Worm (Caenorhabditis elegans) whole organism, L1 larva: ENCODE data around the gene F41E6.5.

ENCODE experiments used
- aha-1 ChIP-seq: fragments of 150-350 bp; optimal IDR thresholded peaks from 2 replicates; lab custom pipeline; 2014; ENCODE audit warnings: missing biosample characterization, missing genetic modification characterization
- ceh-82 ChIP-seq, 3 experiments: fragments of 150-350 bp in 1 of 3; sonication (generic microtip) in 2 of 3; optimal IDR thresholded peaks; 2 replicates each; lab custom pipeline; 2014 to 2017; ENCODE audit warnings: missing biosample characterization in 3 of 3, missing genetic modification characterization in 3 of 3
- elt-3 ChIP-seq, 6 experiments: fragments of 150-350 bp in 1 of 6; sonication (generic microtip); optimal IDR thresholded peaks; 2 replicates each; lab custom pipeline; 2017 to 2018; ENCODE audit warnings: missing biosample characterization in 6 of 6, missing genetic modification characterization in 6 of 6, inconsistent platforms in 1 of 6
- fkh-10 ChIP-seq: sonication (generic microtip); optimal IDR thresholded peaks from 2 replicates; lab custom pipeline; 2017; ENCODE audit warnings: missing biosample characterization, missing genetic modification reagents, missing genetic modification characterization
- grh-1 ChIP-seq: fragments of 200-800 bp; sonication (Bioruptor generic); IDR thresholded peaks from 2 replicates; pipeline ENCODE4 v1.3.6; 2022; ENCODE audit warnings: missing genetic modification reagents, missing genetic modification characterization, missing compliant biosample characterization
- hlh-4 ChIP-seq: sonication (generic microtip); optimal IDR thresholded peaks from 2 replicates; lab custom pipeline; 2016; ENCODE audit warnings: mild to moderate bottlenecking, missing genetic modification characterization, missing compliant biosample characterization
- lsy-2 ChIP-seq, 2 experiments: fragments of 150-350 bp; optimal IDR thresholded peaks; 2 replicates each; lab custom pipeline; 2014; ENCODE audit warnings: missing biosample characterization in 2 of 2, missing genetic modification characterization in 2 of 2
- nhr-11 ChIP-seq: fragments of 150-350 bp; optimal IDR thresholded peaks from 2 replicates; lab custom pipeline; 2014; ENCODE audit warnings: missing biosample characterization, missing genetic modification characterization
- nhr-237 ChIP-seq: fragments of 150-350 bp; optimal IDR thresholded peaks from 2 replicates; lab custom pipeline; 2014; ENCODE audit warnings: missing biosample characterization, missing genetic modification characterization
- nhr-28 ChIP-seq: fragments of 150-350 bp; optimal IDR thresholded peaks from 2 replicates; lab custom pipeline; 2014; ENCODE audit warnings: missing biosample characterization, missing genetic modification characterization
- snpc-4 ChIP-seq: fragments of 150-350 bp; optimal IDR thresholded peaks from 2 replicates; lab custom pipeline; 2014; ENCODE audit warnings: missing biosample characterization, missing genetic modification characterization
- sptf-1 ChIP-seq: fragments of 150-350 bp; optimal IDR thresholded peaks from 2 replicates; lab custom pipeline; 2014; ENCODE audit warnings: missing biosample characterization, missing genetic modification characterization
- zag-1 ChIP-seq: fragments of 150-350 bp; optimal IDR thresholded peaks from 2 replicates; lab custom pipeline; 2014; ENCODE audit warnings: missing biosample characterization, missing genetic modification characterization
- ztf-4 ChIP-seq: fragments of 150-350 bp; optimal IDR thresholded peaks from 2 replicates; lab custom pipeline; 2014; ENCODE audit warnings: missing biosample characterization, missing genetic modification characterization

DNA sequence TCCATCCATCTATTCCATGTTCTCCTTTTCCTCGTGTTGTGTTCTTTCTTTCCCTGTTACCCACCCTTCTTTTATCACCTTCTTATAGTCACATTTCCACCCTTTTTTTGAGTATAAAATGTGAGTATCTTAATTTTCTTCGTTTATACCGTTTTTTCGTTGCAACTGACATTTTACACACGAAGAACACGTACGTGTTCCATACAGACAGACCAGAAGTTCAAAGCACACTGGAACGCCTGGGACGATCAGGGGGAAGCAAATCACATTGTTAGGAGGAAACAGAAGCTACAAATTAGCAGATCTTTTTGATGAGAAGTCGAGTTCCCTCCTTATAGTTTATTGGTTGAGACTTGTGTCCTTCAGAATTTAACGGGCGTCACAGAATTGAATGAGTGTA lies 12.4 kb downstream of the F41E6.5 start:
- no peak for TF ChIP-seq grh-1 (GFP tag; lab: Robert Waterston, UW)
- no peak for TF ChIP-seq snpc-4 (tag; lab: Kevin White, UChicago)
- no peak for TF ChIP-seq nhr-28 (tag; lab: Kevin White, UChicago)
- no peak for TF ChIP-seq lsy-2 (tag; optimal IDR thresholded peaks at IDR 0.05; lab: Kevin White, UChicago)
- TF ChIP-seq elt-3 (tag; optimal IDR thresholded peaks at IDR 0.05; lab: Kevin White, UChicago): no peak
- TF ChIP-seq nhr-11 (tag; lab: Kevin White, UChicago): no peak
- TF ChIP-seq fkh-10: no peak
- TF ChIP-seq ztf-4 (tag; lab: Kevin White, UChicago): no peak
- TF ChIP-seq ceh-82 (tag; optimal IDR thresholded peaks at IDR 0.05; lab: Kevin White, UChicago): no peak
- TF ChIP-seq nhr-237: no peak
- TF ChIP-seq zag-1 (tag; lab: Kevin White, UChicago): no peak
- TF ChIP-seq sptf-1 (tag; lab: Kevin White, UChicago): no peak
- no peak for TF ChIP-seq aha-1
- TF ChIP-seq hlh-4 (tag; lab: Kevin White, UChicago): no peak
